Worm (Caenorhabditis elegans) whole organism, late embryonic: ENCODE data around the gene Y43C5B.3.
"Not testable (repeated sequence)": the region's sequence is repeated elsewhere in the genome, so short reads cannot be mapped to it uniquely, and the experiment has no call there.

ENCODE experiments used
- C08G9.2 ChIP-seq: sonication (generic microtip); optimal IDR thresholded peaks from 2 replicates; lab custom pipeline; 2016; ENCODE audit warnings: mild to moderate bottlenecking, missing genetic modification characterization, moderate library complexity, missing compliant biosample characterization
- C38D4.7 ChIP-seq: fragments of 200-800 bp; sonication (Bioruptor generic); optimal IDR thresholded peaks from 2 replicates; lab custom pipeline; 2018; ENCODE audit warnings: mild to moderate bottlenecking, missing genetic modification characterization, moderate library complexity, missing compliant biosample characterization
- ceh-14 ChIP-seq: sonication (generic microtip); optimal IDR thresholded peaks from 2 replicates; lab custom pipeline; 2016; ENCODE audit warnings: missing genotype, missing genetic modification characterization, missing compliant biosample characterization
- ceh-19 ChIP-seq: fragments of 200-800 bp; sonication (Bioruptor generic); optimal IDR thresholded peaks from 2 replicates; lab custom pipeline; 2018; ENCODE audit warnings: mild to moderate bottlenecking, missing genetic modification characterization, missing compliant biosample characterization
- ceh-22 ChIP-seq: sonication (generic microtip); optimal IDR thresholded peaks from 2 replicates; lab custom pipeline; 2017; ENCODE audit warnings: missing biosample characterization, missing genetic modification characterization
- ceh-31 ChIP-seq: sonication (generic microtip); optimal IDR thresholded peaks from 2 replicates; lab custom pipeline; 2016; ENCODE audit warnings: missing genetic modification characterization, missing compliant biosample characterization
- ceh-34 ChIP-seq: sonication (generic microtip); optimal IDR thresholded peaks from 2 replicates; lab custom pipeline; 2016; ENCODE audit warnings: mild to moderate bottlenecking, missing genetic modification characterization, missing compliant biosample characterization
- ceh-48 ChIP-seq: sonication (generic microtip); optimal IDR thresholded peaks from 2 replicates; lab custom pipeline; 2016; ENCODE audit warnings: missing genetic modification characterization, inconsistent platforms, missing compliant biosample characterization
- ceh-6 ChIP-seq: fragments of 200-800 bp; sonication (Bioruptor generic); optimal IDR thresholded peaks from 2 replicates; lab custom pipeline; 2018; ENCODE audit warnings: mild to moderate bottlenecking, missing genetic modification characterization, missing compliant biosample characterization
- ceh-9 ChIP-seq: sonication (generic microtip); optimal IDR thresholded peaks from 2 replicates; lab custom pipeline; 2016; ENCODE audit warnings: mild to moderate bottlenecking, missing genetic modification characterization, inconsistent platforms, missing compliant biosample characterization
- dve-1 ChIP-seq: sonication (generic microtip); optimal IDR thresholded peaks from 2 replicates; lab custom pipeline; 2017; ENCODE audit warnings: antibody characterized with exemption, mild to moderate bottlenecking, missing genetic modification characterization, missing compliant biosample characterization
- elt-2 ChIP-seq: sonication (generic microtip); optimal IDR thresholded peaks from 2 replicates; lab custom pipeline; 2016; ENCODE audit warnings: missing genetic modification reagents, missing genetic modification characterization, missing compliant biosample characterization
- elt-4 ChIP-seq: sonication (generic microtip); optimal IDR thresholded peaks from 2 replicates; lab custom pipeline; 2016; ENCODE audit warnings: missing genetic modification characterization, missing compliant biosample characterization
- ets-4 ChIP-seq: sonication (generic microtip); optimal IDR thresholded peaks from 2 replicates; lab custom pipeline; 2016; ENCODE audit warnings: missing genetic modification characterization, missing compliant biosample characterization
- fax-1 ChIP-seq: sonication (generic microtip); optimal IDR thresholded peaks from 2 replicates; lab custom pipeline; 2016; ENCODE audit warnings: missing genotype, missing genetic modification characterization, missing compliant biosample characterization
- fkh-6 ChIP-seq: sonication (generic microtip); optimal IDR thresholded peaks from 2 replicates; lab custom pipeline; 2016; ENCODE audit warnings: missing genetic modification characterization, missing compliant biosample characterization
- hlh-13 ChIP-seq: fragments of 200-800 bp; sonication (Bioruptor generic); optimal IDR thresholded peaks from 2 replicates; lab custom pipeline; 2018; ENCODE audit warnings: mild to moderate bottlenecking, missing genetic modification characterization, missing compliant biosample characterization
- hlh-6 ChIP-seq: sonication (generic microtip); optimal IDR thresholded peaks from 2 replicates; lab custom pipeline; 2016; ENCODE audit warnings: missing genotype, missing genetic modification characterization, missing compliant biosample characterization
- lim-6 ChIP-seq: sonication (generic microtip); optimal IDR thresholded peaks from 2 replicates; lab custom pipeline; 2016; ENCODE audit warnings: missing genetic modification characterization, missing compliant biosample characterization
- lin-11 ChIP-seq: fragments of 200-800 bp; sonication (Bioruptor generic); optimal IDR thresholded peaks from 2 replicates; lab custom pipeline; 2018; ENCODE audit warnings: mild to moderate bottlenecking, missing genetic modification characterization, missing compliant biosample characterization
- mec-3 ChIP-seq: sonication (generic microtip); optimal IDR thresholded peaks from 2 replicates; lab custom pipeline; 2016; ENCODE audit warnings: borderline replicate concordance, missing genetic modification characterization, missing compliant biosample characterization
- nfya-1 ChIP-seq: sonication (generic microtip); optimal IDR thresholded peaks from 2 replicates; lab custom pipeline; 2017; ENCODE audit warnings: missing genetic modification characterization, mild to moderate bottlenecking, missing compliant biosample characterization, antibody characterized with exemption, moderate library complexity
- odd-2 ChIP-seq: sonication (generic microtip); optimal IDR thresholded peaks from 2 replicates; lab custom pipeline; 2017; ENCODE audit warnings: antibody characterized with exemption, mild to moderate bottlenecking, missing genetic modification characterization, missing compliant biosample characterization
- pag-3 ChIP-seq: sonication (generic microtip); optimal IDR thresholded peaks from 2 replicates; lab custom pipeline; 2016; ENCODE audit warnings: missing compliant biosample characterization, missing genetic modification characterization, borderline replicate concordance
- pat-9 ChIP-seq: fragments of 200-800 bp; sonication (Bioruptor generic); optimal IDR thresholded peaks from 2 replicates; lab custom pipeline; 2018; ENCODE audit warnings: mild to moderate bottlenecking, missing genetic modification characterization, moderate library complexity, missing compliant biosample characterization
- pha-2 ChIP-seq: sonication (generic microtip); optimal IDR thresholded peaks from 2 replicates; lab custom pipeline; 2017; ENCODE audit warnings: mild to moderate bottlenecking, missing genetic modification characterization, missing compliant biosample characterization
- pha-4 ChIP-seq: fragments of 150-350 bp; optimal IDR thresholded peaks from 2 replicates; lab custom pipeline; 2018; ENCODE audit warnings: missing biosample characterization, missing genetic modification reagents, missing genetic modification characterization
- pqm-1 ChIP-seq: sonication (generic microtip); optimal IDR thresholded peaks from 2 replicates; lab custom pipeline; 2016; ENCODE audit warnings: missing genetic modification characterization, missing compliant biosample characterization
- pros-1 ChIP-seq: fragments of 150-350 bp; optimal IDR thresholded peaks from 2 replicates; lab custom pipeline; 2014; ENCODE audit warnings: missing biosample characterization, missing genetic modification reagents, missing genetic modification characterization
- ref-2 ChIP-seq: sonication (generic microtip); optimal IDR thresholded peaks from 2 replicates; lab custom pipeline; 2016; ENCODE audit warnings: missing genetic modification characterization, missing compliant biosample characterization
- sox-2 ChIP-seq: fragments of 200-800 bp; sonication (Bioruptor generic); IDR thresholded peaks from 2 replicates; pipeline ENCODE4 v1.3.6; 2022; ENCODE audit warnings: missing genetic modification reagents, missing genetic modification characterization, missing compliant biosample characterization
- syd-9 ChIP-seq: sonication (generic microtip); optimal IDR thresholded peaks from 2 replicates; lab custom pipeline; 2016; ENCODE audit warnings: mild to moderate bottlenecking, missing genetic modification characterization, moderate library complexity, missing compliant biosample characterization
- unc-3 ChIP-seq, 2 experiments: fragments of 200-800 bp in 1 of 2; sonication (Bioruptor generic) in 1 of 2; sonication (generic microtip) in 1 of 2; conservative IDR thresholded peaks in 1 of 2; optimal IDR thresholded peaks in 1 of 2; 2 replicates each; pipeline versions ENCODE4 v1.3.6 to Lab custom; 2016 to 2022; ENCODE audit warnings: missing compliant biosample characterization in 2 of 2, missing genetic modification characterization in 2 of 2, missing genetic modification reagents in 1 of 2
- unc-42 ChIP-seq: sonication (generic microtip); optimal IDR thresholded peaks from 2 replicates; lab custom pipeline; 2016; ENCODE audit warnings: missing genotype, missing genetic modification characterization, missing compliant biosample characterization
- unc-86 ChIP-seq: sonication (generic microtip); optimal IDR thresholded peaks from 2 replicates; lab custom pipeline; 2016; ENCODE audit warnings: missing genetic modification characterization, missing compliant biosample characterization
- zip-5 ChIP-seq: sonication (generic microtip); optimal IDR thresholded peaks from 2 replicates; lab custom pipeline; 2016; ENCODE audit warnings: missing genetic modification characterization, missing compliant biosample characterization
- ztf-16 ChIP-seq: sonication (generic microtip); optimal IDR thresholded peaks from 2 replicates; lab custom pipeline; 2017; ENCODE audit warnings: missing genetic modification characterization, missing compliant biosample characterization

The Y43C5B.3 gene

ce11 chrIV:10313565-10313964 lies 36.8 kb upstream of the Y43C5B.3 start, which contains the start of gene acs-18:
Gene acs-18, minus strand, starts transcription at chrIV:10313665.
- TF ChIP-seq pros-1 (tag; lab: Kevin White, UChicago) (no peak), ceh-19 (GFP tag; lab: Kevin White, UChicago) (no peak), ceh-22 (tag; lab: Kevin White, UChicago) (no peak), unc-42 (tag; lab: Kevin White, UChicago) (no peak), fkh-6 (tag; lab: Kevin White, UChicago) (no peak), unc-86 (tag; lab: Kevin White, UChicago) (no peak), pag-3 (tag; lab: Kevin White, UChicago) (no peak)

- no peak for TF ChIP-seq nfya-1 (tag; lab: Kevin White, UChicago)
- TF ChIP-seq pha-2, result no peak
- no peak for TF ChIP-seq hlh-13
- no peak for TF ChIP-seq mec-3 (tag; lab: Kevin White, UChicago)
- TF ChIP-seq pat-9 (tag; lab: Kevin White, UChicago), result no peak
- no peak for TF ChIP-seq sox-2 (GFP tag; lab: Robert Waterston, UW)
- no peak for TF ChIP-seq elt-4 (tag; lab: Kevin White, UChicago)
Measured at ce11 chrIV:10318199-10318598, 32.2 kb upstream of the Y43C5B.3 start, which contains the start of gene R09E10.2. Gene R09E10.2, minus strand, starts transcription at chrIV:10318299.

- TF ChIP-seq lim-6, ets-4, ceh-22 (tag; lab: Kevin White, UChicago): not testable (repeated sequence)
Measured at ce11 chrIV:10322650-10323049, 27.7 kb upstream of the Y43C5B.3 start, which contains the start of gene R09E10.1. Gene R09E10.1, minus strand, starts transcription at chrIV:10322750.

ce11 chrIV:10330962-10331361 lies 19.4 kb upstream of the Y43C5B.3 start:
- peak; percentile 13 for TF ChIP-seq ceh-34 (tag; lab: Kevin White, UChicago)
- peak; percentile 21 for TF ChIP-seq ceh-14 (tag; lab: Kevin White, UChicago)
- no peak for TF ChIP-seq ceh-48 (tag; lab: Kevin White, UChicago)
- peak; percentile 15 for TF ChIP-seq hlh-6 (tag; lab: Kevin White, UChicago)
- no peak for TF ChIP-seq unc-3 (GFP tag; conservative IDR thresholded peaks at IDR 0.05; lab: Robert Waterston, UW)
- no peak for TF ChIP-seq unc-3 (tag; optimal IDR thresholded peaks at IDR 0.05; lab: Kevin White, UChicago)
- TF ChIP-seq ceh-31 (tag; lab: Kevin White, UChicago), result peak; percentile 30
- peak; percentile 58 for TF ChIP-seq ref-2 (tag; lab: Kevin White, UChicago)
- peak; percentile 56 for TF ChIP-seq elt-2 (tag; lab: Kevin White, UChicago)
- peak; percentile 6 for TF ChIP-seq pqm-1 (tag; lab: Kevin White, UChicago)

- TF ChIP-seq fax-1 (no peak), pros-1 (tag; lab: Kevin White, UChicago) (no peak), pag-3 (tag; lab: Kevin White, UChicago) (no peak), hlh-13 (no peak), C08G9.2 (tag; lab: Kevin White, UChicago) (no peak), pha-4 (tag; lab: Kevin White, UChicago) (no peak), ceh-6 (GFP tag; lab: Kevin White, UChicago) (no peak), zip-5 (tag; lab: Kevin White, UChicago) (no peak), ceh-22 (tag; lab: Kevin White, UChicago) (no peak), pqm-1 (tag; lab: Kevin White, UChicago) (no peak), ets-4 (tag; lab: Kevin White, UChicago) (no peak), lin-11 (tag; lab: Kevin White, UChicago) (no peak), dve-1 (tag; lab: Kevin White, UChicago) (no peak), ceh-31 (tag; lab: Kevin White, UChicago) (no peak), odd-2 (tag; lab: Kevin White, UChicago) (no peak), ceh-9 (tag; lab: Kevin White, UChicago) (no peak), ztf-16 (tag; lab: Kevin White, UChicago) (no peak), syd-9 (tag; lab: Kevin White, UChicago) (no peak), C38D4.7 (GFP tag; lab: Kevin White, UChicago) (no peak)
Measured at ce11 chrIV:10331882-10332281, 18.5 kb upstream of the Y43C5B.3 start.
